Worm (Caenorhabditis elegans) whole organism, L1 larva: ENCODE measurements around the gene faah-3.

Experiments used
- jun-1 ChIP-seq: fragments of 150-350 bp; optimal IDR thresholded peaks from 2 replicates; lab custom pipeline; 2014; ENCODE audit warnings: missing biosample characterization, missing genetic modification reagents, missing genetic modification characterization
- sox-4 ChIP-seq: sonication (generic microtip); optimal IDR thresholded peaks from 2 replicates; lab custom pipeline; 2016; ENCODE audit warnings: missing genetic modification characterization, missing compliant biosample characterization
- unc-62 ChIP-seq: fragments of 150-350 bp; optimal IDR thresholded peaks from 2 replicates; lab custom pipeline; 2014; ENCODE audit warnings: missing biosample characterization, missing genetic modification reagents, missing genetic modification characterization
- unc-86 ChIP-seq: sonication (generic microtip); optimal IDR thresholded peaks from 2 replicates; lab custom pipeline; 2016; ENCODE audit warnings: missing genetic modification characterization, missing compliant biosample characterization

DNA sequence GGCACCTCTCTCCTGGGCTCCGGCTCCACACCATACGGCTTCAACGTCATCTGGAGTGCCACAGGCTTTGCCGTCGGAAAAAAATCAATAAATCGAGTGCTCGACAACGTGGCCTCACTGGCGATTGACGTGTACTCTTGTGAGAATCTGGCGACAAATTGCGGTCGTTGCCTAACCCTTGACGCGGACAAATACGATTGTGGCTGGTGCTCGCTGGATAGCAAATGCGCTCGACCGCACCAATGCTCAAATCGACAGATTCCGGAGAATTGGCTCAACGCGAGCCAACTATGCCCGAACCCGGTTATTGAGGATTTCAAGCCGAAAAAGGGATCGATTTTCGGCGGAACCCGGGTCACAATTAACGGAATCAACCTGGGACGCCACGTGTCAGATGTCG is 26.9 kb upstream of the faah-3 start:
- no peak for TF ChIP-seq unc-62 (GFP tag; lab: Kevin White, UChicago)
- TF ChIP-seq unc-86 (tag; lab: Kevin White, UChicago) = no peak
- no peak for TF ChIP-seq jun-1 (tag; lab: Kevin White, UChicago)
- no peak for TF ChIP-seq sox-4 (tag; lab: Kevin White, UChicago)
